Worm (Caenorhabditis elegans) whole organism, mixed stage, embryonic: ENCODE measurements around the gene R04B5.1.

Experiments
- M03D4.4 ChIP-seq: sonication (generic microtip); optimal IDR thresholded peaks from 2 replicates; lab custom pipeline; 2017; ENCODE audit warnings: mild to moderate bottlenecking, missing genetic modification characterization, missing compliant biosample characterization
- bed-3 ChIP-seq: fragments of 200-800 bp; sonication (Bioruptor generic); optimal IDR thresholded peaks from 3 replicates; lab custom pipeline; 2018; ENCODE audit warnings: mild to moderate bottlenecking, missing genetic modification characterization, moderate library complexity, missing compliant biosample characterization
- blmp-1 ChIP-seq: fragments of 150-350 bp; optimal IDR thresholded peaks from 2 replicates; lab custom pipeline; 2014; ENCODE audit warnings: missing biosample characterization, missing genetic modification characterization
- ceh-39 ChIP-seq: fragments of 150-350 bp; optimal IDR thresholded peaks from 2 replicates; lab custom pipeline; 2014; ENCODE audit warnings: missing biosample characterization, missing genetic modification characterization
- ceh-43 ChIP-seq: fragments of 200-800 bp; sonication (Bioruptor generic); optimal IDR thresholded peaks from 2 replicates; lab custom pipeline; 2018; ENCODE audit warnings: mild to moderate bottlenecking, missing genetic modification characterization, moderate library complexity, missing compliant biosample characterization
- cnd-1 ChIP-seq: fragments of 200-800 bp; sonication (Bioruptor generic); optimal IDR thresholded peaks from 2 replicates; lab custom pipeline; 2018; ENCODE audit warnings: mild to moderate bottlenecking, missing genetic modification characterization, missing compliant biosample characterization
- drap-1 ChIP-seq: fragments of 200-800 bp; sonication (Bioruptor generic); optimal IDR thresholded peaks from 3 replicates; lab custom pipeline; 2018; ENCODE audit warnings: mild to moderate bottlenecking, missing genetic modification characterization, missing compliant biosample characterization
- elt-1 ChIP-seq: sonication (generic microtip); optimal IDR thresholded peaks from 2 replicates; lab custom pipeline; 2017; ENCODE audit warnings: missing genetic modification characterization, mild to moderate bottlenecking, missing compliant biosample characterization, antibody characterized with exemption, moderate library complexity, borderline replicate concordance; ENCODE audit not compliant: insufficient read depth
- elt-3 ChIP-seq: fragments of 150-350 bp; optimal IDR thresholded peaks from 2 replicates; lab custom pipeline; 2014; ENCODE audit warnings: missing biosample characterization, missing genetic modification characterization
- flh-1 ChIP-seq: fragments of 200-800 bp; sonication (Bioruptor generic); optimal IDR thresholded peaks from 2 replicates; lab custom pipeline; 2018; ENCODE audit warnings: mild to moderate bottlenecking, missing genetic modification characterization, moderate library complexity, missing compliant biosample characterization
- hlh-1 ChIP-seq: fragments of 150-350 bp; optimal IDR thresholded peaks from 2 replicates; lab custom pipeline; 2014; ENCODE audit warnings: missing biosample characterization, missing genetic modification reagents, missing genetic modification characterization
- lin-13 ChIP-seq: fragments of 150-350 bp; optimal IDR thresholded peaks from 2 replicates; lab custom pipeline; 2014; ENCODE audit warnings: missing biosample characterization, missing genetic modification characterization
- lsy-2 ChIP-seq: fragments of 150-350 bp; optimal IDR thresholded peaks from 2 replicates; lab custom pipeline; 2014; ENCODE audit warnings: missing biosample characterization, missing genetic modification characterization
- mab-5 ChIP-seq: fragments of 150-350 bp; optimal IDR thresholded peaks from 2 replicates; lab custom pipeline; 2014; ENCODE audit warnings: missing biosample characterization, missing genetic modification characterization
- mep-1 ChIP-seq: fragments of 150-350 bp; optimal IDR thresholded peaks from 2 replicates; lab custom pipeline; 2017; ENCODE audit warnings: missing biosample characterization, missing genetic modification reagents, missing genetic modification characterization, inconsistent platforms
- mls-2 ChIP-seq: sonication (generic microtip); optimal IDR thresholded peaks from 2 replicates; lab custom pipeline; 2016; ENCODE audit warnings: mild to moderate bottlenecking, missing genetic modification characterization, moderate library complexity, missing compliant biosample characterization
- nhr-12 ChIP-seq: fragments of 150-350 bp; optimal IDR thresholded peaks from 2 replicates; lab custom pipeline; 2014; ENCODE audit warnings: missing biosample characterization, missing genetic modification characterization
- nhr-2 ChIP-seq: fragments of 150-350 bp; optimal IDR thresholded peaks from 2 replicates; lab custom pipeline; 2014; ENCODE audit warnings: missing biosample characterization, missing genetic modification characterization
- nhr-237 ChIP-seq: fragments of 150-350 bp; optimal IDR thresholded peaks from 2 replicates; lab custom pipeline; 2014; ENCODE audit warnings: missing biosample characterization, missing genetic modification characterization
- nhr-28 ChIP-seq: fragments of 150-350 bp; optimal IDR thresholded peaks from 2 replicates; lab custom pipeline; 2014; ENCODE audit warnings: missing biosample characterization, missing genetic modification characterization
- pha-4 ChIP-seq: fragments of 150-350 bp; optimal IDR thresholded peaks from 2 replicates; lab custom pipeline; 2018; ENCODE audit warnings: missing biosample characterization, missing genetic modification reagents, missing genetic modification characterization
- sem-2 ChIP-seq: fragments of 200-800 bp; sonication (Bioruptor generic); optimal IDR thresholded peaks from 2 replicates; lab custom pipeline; 2018; ENCODE audit warnings: mild to moderate bottlenecking, missing genetic modification characterization, missing compliant biosample characterization
- sptf-1 ChIP-seq: sonication (generic microtip); optimal IDR thresholded peaks from 2 replicates; lab custom pipeline; 2017; ENCODE audit warnings: mild to moderate bottlenecking, missing genetic modification characterization, moderate library complexity, missing compliant biosample characterization
- tbx-8 ChIP-seq: fragments of 200-800 bp; sonication (Bioruptor generic); optimal IDR thresholded peaks from 2 replicates; lab custom pipeline; 2018; ENCODE audit warnings: mild to moderate bottlenecking, missing genetic modification characterization, moderate library complexity, missing compliant biosample characterization
- unc-39 ChIP-seq: fragments of 150-350 bp; optimal IDR thresholded peaks from 2 replicates; lab custom pipeline; 2014; ENCODE audit warnings: missing biosample characterization, missing genetic modification characterization
- unc-62 ChIP-seq: fragments of 150-350 bp; optimal IDR thresholded peaks from 2 replicates; lab custom pipeline; 2014; ENCODE audit warnings: missing biosample characterization, missing genetic modification reagents, missing genetic modification characterization
- ztf-11 ChIP-seq: fragments of 150-350 bp; optimal IDR thresholded peaks from 2 replicates; lab custom pipeline; 2014; ENCODE audit warnings: missing biosample characterization, missing genetic modification characterization

Gene R04B5.1

DNA sequence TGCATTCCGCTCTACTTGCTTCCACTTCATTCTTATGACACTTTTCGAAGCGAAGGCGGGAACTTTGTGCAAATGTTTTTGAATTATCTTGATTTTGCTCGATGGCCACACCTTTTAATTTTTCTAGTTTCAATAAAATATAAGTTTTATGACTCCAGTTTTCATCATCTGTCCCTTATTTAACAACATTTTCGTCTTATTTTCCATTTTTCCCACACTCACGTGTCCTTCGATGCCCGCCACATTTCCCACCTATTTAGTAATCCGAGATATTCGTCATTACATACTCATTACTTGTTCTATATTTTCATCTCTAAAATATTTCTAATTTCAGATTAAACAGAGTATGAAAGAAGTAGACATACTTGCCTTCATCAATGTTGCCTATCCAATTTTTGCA lies 16.2 kb upstream of the R04B5.1 start, which contains the start of gene srd-49:
srd-49 (plus strand) TSS at position 301 of the 400 bp plus-strand sequence.
- TF ChIP-seq unc-39 (tag; lab: Kevin White, UChicago) (no peak), nhr-28 (tag; lab: Kevin White, UChicago) (no peak), sptf-1 (tag; lab: Kevin White, UChicago) (no peak), cnd-1 (tag; lab: Kevin White, UChicago) (no peak), pha-4 (tag; lab: Kevin White, UChicago) (no peak), sem-2 (no peak), bed-3 (GFP tag; lab: Kevin White, UChicago) (no peak), unc-62 (GFP tag; lab: Kevin White, UChicago) (no peak), ztf-11 (no peak), flh-1 (GFP tag; lab: Kevin White, UChicago) (no peak), drap-1 (GFP tag; lab: Kevin White, UChicago) (no peak), elt-1 (tag; lab: Kevin White, UChicago) (no peak), tbx-8 (GFP tag; lab: Kevin White, UChicago) (no peak), ceh-39 (no peak), mls-2 (tag; lab: Kevin White, UChicago) (no peak), ceh-43 (no peak), hlh-1 (tag; lab: Kevin White, UChicago) (no peak), nhr-237 (tag; lab: Kevin White, UChicago) (no peak)

DNA sequence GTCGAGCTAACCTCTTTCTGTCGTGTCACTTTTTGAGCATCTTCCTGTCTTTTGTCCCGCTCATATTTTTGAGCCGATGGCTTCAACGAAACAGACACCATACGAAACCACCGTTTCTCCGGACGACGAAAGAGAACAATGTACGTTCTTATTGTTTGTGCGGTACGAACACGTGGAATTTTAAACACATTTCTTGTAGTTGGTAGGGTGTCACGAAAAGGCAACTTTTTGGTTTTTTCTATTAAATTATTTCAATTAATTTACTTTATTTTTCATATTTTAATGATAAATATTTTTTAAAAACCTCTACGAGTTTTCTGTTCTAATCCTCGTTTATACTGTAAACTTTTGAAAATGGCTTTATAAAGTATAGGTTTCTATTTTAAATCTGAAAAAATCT lies 13.0 kb upstream of the R04B5.1 start, which contains the start of gene R04B5.11:
R04B5.11 (minus strand) TSS at position 101 of the 400 bp plus-strand sequence.
- TF ChIP-seq elt-1 (tag; lab: Kevin White, UChicago) (no peak), blmp-1 (tag; lab: Kevin White, UChicago) (no peak), unc-39 (tag; lab: Kevin White, UChicago) (no peak), M03D4.4 (tag; lab: Kevin White, UChicago) (no peak), lsy-2 (tag; lab: Kevin White, UChicago) (no peak), mep-1 (tag; lab: Kevin White, UChicago) (no peak), sptf-1 (tag; lab: Kevin White, UChicago) (no peak), cnd-1 (tag; lab: Kevin White, UChicago) (no peak), sem-2 (no peak)
- TF ChIP-seq, all 35 proteins: peak for 0

DNA sequence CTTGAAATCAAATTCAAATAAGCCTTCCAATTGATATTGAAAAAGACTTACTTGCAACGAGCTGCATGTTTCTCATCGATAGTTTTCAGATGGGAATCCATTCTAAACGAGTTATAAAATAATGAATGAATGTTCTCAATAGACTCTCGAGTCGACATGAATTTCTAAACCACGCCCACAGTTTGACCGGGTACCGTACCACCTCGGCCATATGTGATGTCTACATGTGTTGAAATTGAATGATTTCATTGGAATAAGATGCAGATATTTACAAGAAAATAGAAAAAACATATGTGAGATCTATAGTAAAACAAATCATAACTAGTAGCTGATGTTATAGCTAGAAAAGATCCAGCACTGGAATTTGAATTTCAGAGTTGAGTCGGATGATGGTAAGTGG lies 12.3 kb upstream of the R04B5.1 start, which contains the start of gene R04B5.7:
R04B5.7 (minus strand) TSS at position 101 of the 400 bp plus-strand sequence.
- TF ChIP-seq bed-3 (GFP tag; lab: Kevin White, UChicago), result no peak
- TF ChIP-seq blmp-1 (tag; lab: Kevin White, UChicago), result no peak
- no peak for TF ChIP-seq hlh-1 (tag; lab: Kevin White, UChicago)
- TF ChIP-seq tbx-8 (GFP tag; lab: Kevin White, UChicago), result no peak
- TF ChIP-seq mab-5, result no peak
- no peak for TF ChIP-seq sem-2
- no peak for TF ChIP-seq drap-1 (GFP tag; lab: Kevin White, UChicago)
- no peak for TF ChIP-seq nhr-2 (tag; lab: Kevin White, UChicago)
- no peak for TF ChIP-seq ceh-43
- no peak for TF ChIP-seq nhr-12 (tag; lab: Kevin White, UChicago)
- no peak for TF ChIP-seq elt-3 (tag; lab: Kevin White, UChicago)

DNA sequence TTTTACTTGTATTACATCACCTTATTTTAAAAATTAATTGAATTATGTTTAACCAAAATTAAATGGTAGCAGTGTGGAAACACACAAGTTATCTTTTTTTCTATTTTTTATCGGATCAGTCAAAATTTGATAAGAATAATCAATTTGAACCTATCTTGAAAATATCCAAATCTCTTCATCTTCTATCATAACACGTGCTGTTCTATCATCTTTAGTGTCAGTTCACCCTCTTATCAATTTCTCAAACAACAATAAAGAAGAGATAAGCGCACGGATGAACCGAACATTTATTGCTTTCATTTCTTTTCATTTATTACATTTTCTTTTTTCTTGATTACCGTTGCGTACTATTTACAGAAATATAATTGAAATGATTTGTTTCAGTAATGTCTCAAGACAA lies 9.0 kb upstream of the R04B5.1 start, which contains the start of gene R04B5.5:
R04B5.5 (plus strand) TSS at position 378 of the 400 bp plus-strand sequence.
- TF ChIP-seq mep-1 (tag; lab: Kevin White, UChicago), result no peak
- peak; percentile 30 for TF ChIP-seq elt-1 (tag; lab: Kevin White, UChicago)
- TF ChIP-seq elt-3 (tag; lab: Kevin White, UChicago), result peak; percentile 86
- peak; percentile 62 for TF ChIP-seq unc-62 (GFP tag; lab: Kevin White, UChicago)

DNA sequence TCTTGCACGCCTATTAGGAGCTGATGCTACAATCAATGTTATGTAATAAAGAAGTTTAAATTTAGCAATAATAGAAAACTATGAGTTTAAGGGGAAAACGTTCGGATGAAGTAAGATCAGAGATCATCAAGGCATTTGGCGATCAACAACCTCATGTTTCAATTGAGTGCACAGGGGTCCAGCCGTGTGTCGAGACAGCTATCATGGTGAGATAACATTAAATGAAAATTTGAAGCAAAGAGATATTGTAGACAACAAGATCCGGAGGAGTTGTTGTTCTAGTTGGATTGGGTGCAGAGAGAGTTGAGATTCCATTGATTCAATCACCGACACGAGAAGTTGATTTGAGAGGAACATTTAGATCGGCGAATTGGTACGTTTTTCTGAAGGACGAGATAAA lies 8.0 kb upstream of the R04B5.1 start:
- no peak for TF ChIP-seq tbx-8 (GFP tag; lab: Kevin White, UChicago)
- TF ChIP-seq hlh-1 (tag; lab: Kevin White, UChicago), result peak; percentile 52

DNA sequence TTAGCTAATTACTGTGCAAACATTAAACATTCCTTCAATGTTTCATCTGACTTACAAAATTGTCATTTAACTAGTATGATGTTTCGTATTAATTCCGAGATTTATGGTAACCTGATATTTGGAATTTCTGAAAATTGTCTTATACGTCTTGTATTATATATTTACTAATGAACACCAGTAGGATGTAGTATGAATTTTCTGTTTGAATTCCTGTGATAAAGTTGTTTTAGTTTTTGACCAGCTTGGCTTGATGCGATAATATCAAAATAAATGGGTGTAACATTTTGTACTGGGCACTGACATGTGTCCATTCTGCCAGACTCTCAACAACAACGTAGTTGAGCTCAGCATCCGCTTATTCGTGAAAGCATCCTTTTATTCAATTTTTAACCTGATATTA lies 6.7 kb upstream of the R04B5.1 start, which contains the start of gene R04B5.6:
R04B5.6 (plus strand) TSS at position 301 of the 400 bp plus-strand sequence.
- TF ChIP-seq lin-13 (no peak), cnd-1 (tag; lab: Kevin White, UChicago) (no peak), hlh-1 (tag; lab: Kevin White, UChicago) (peak; percentile 6)
